Fruit fly (Drosophila melanogaster) whole organism, embryonic: ENCODE data around the gene CG13609.

Source experiments
- Antp ChIP-seq: fragments of 200-800 bp; sonication (Bioruptor generic); optimal IDR thresholded peaks from 3 replicates; lab custom pipeline; 2016; ENCODE audit warnings: missing biosample characterization, missing genetic modification characterization
- Asciz ChIP-seq: fragments of 200-800 bp; sonication (Bioruptor generic); optimal IDR thresholded peaks from 2 replicates; lab custom pipeline; 2017; ENCODE audit warnings: missing biosample characterization, mild to moderate bottlenecking, missing genetic modification characterization, missing genetic modification reagents
- B-H1 ChIP-seq: fragments of 200-800 bp; sonication (Bioruptor generic); IDR thresholded peaks from 3 replicates; pipeline ENCODE4 v1.3.6; 2022; ENCODE audit warnings: missing biosample characterization, missing genetic modification characterization
- Bteb2 ChIP-seq: fragments of 200-800 bp; sonication (Bioruptor generic); optimal IDR thresholded peaks from 2 replicates; lab custom pipeline; 2016; ENCODE audit warnings: missing biosample characterization, missing genetic modification characterization
- CG10321 ChIP-seq: fragments of 200-800 bp; sonication (Bioruptor generic); IDR thresholded peaks from 2 replicates; pipeline ENCODE4 v1.3.6; 2022; ENCODE audit warnings: missing biosample characterization, missing genetic modification characterization
- CG10654 ChIP-seq: fragments of 200-800 bp; sonication (Bioruptor generic); optimal IDR thresholded peaks from 2 replicates; lab custom pipeline; 2016; ENCODE audit warnings: missing biosample characterization, missing genetic modification characterization
- CG14050 ChIP-seq: fragments of 200-800 bp; sonication (Bioruptor generic); IDR thresholded peaks from 3 replicates; pipeline ENCODE4 v1.3.6; 2022; ENCODE audit warnings: missing biosample characterization, missing genetic modification characterization
- CG15011 ChIP-seq: fragments of 200-800 bp; sonication (Bioruptor generic); optimal IDR thresholded peaks from 3 replicates; lab custom pipeline; 2018; ENCODE audit warnings: missing biosample characterization, mild to moderate bottlenecking, missing genetic modification characterization
- CG15073 ChIP-seq: fragments of 200-800 bp; sonication (Bioruptor generic); optimal IDR thresholded peaks from 2 replicates; lab custom pipeline; 2016; ENCODE audit warnings: missing biosample characterization, missing genetic modification characterization
- CG16863 ChIP-seq: fragments of 200-800 bp; sonication (Bioruptor generic); optimal IDR thresholded peaks from 3 replicates; lab custom pipeline; 2016; ENCODE audit warnings: missing biosample characterization, missing genetic modification characterization
- CG17186 ChIP-seq: fragments of 200-800 bp; sonication (Bioruptor generic); optimal IDR thresholded peaks from 3 replicates; lab custom pipeline; 2017; ENCODE audit warnings: missing biosample characterization, missing genetic modification reagents, missing genetic modification characterization
- CG18619 ChIP-seq: fragments of 200-800 bp; sonication (Bioruptor generic); optimal IDR thresholded peaks from 3 replicates; lab custom pipeline; 2017; ENCODE audit warnings: missing biosample characterization, mild to moderate bottlenecking, missing genetic modification characterization
- CG3065 ChIP-seq: fragments of 200-800 bp; sonication (Bioruptor generic); optimal IDR thresholded peaks from 2 replicates; lab custom pipeline; 2016; ENCODE audit warnings: missing biosample characterization, missing genetic modification characterization
- CG4854 ChIP-seq: fragments of 200-800 bp; sonication (Bioruptor generic); optimal IDR thresholded peaks from 2 replicates; lab custom pipeline; 2016; ENCODE audit warnings: missing biosample characterization, missing genetic modification characterization, inconsistent platforms
- CG5953 ChIP-seq: fragments of 200-800 bp; sonication (Bioruptor generic); IDR thresholded peaks from 2 replicates; pipeline ENCODE4 v1.3.6; 2022; ENCODE audit warnings: missing biosample characterization, missing genetic modification characterization
- CG6272 ChIP-seq: fragments of 200-800 bp; sonication (Bioruptor generic); IDR thresholded peaks from 2 replicates; pipeline ENCODE4 v1.3.6; 2022; ENCODE audit warnings: missing biosample characterization, missing genetic modification characterization
- CG7839 ChIP-seq: fragments of 200-800 bp; sonication (Bioruptor generic); optimal IDR thresholded peaks from 3 replicates; lab custom pipeline; 2018; ENCODE audit warnings: missing biosample characterization, mild to moderate bottlenecking, missing genetic modification characterization, moderate library complexity
- CG7987 ChIP-seq: fragments of 200-800 bp; sonication (Bioruptor generic); optimal IDR thresholded peaks from 2 replicates; lab custom pipeline; 2018; ENCODE audit warnings: missing biosample characterization, mild to moderate bottlenecking, missing genetic modification characterization, moderate library complexity
- CG8388 ChIP-seq: fragments of 200-800 bp; sonication (Bioruptor generic); optimal IDR thresholded peaks from 2 replicates; lab custom pipeline; 2019; ENCODE audit warnings: missing biosample characterization, mild to moderate bottlenecking, missing genetic modification characterization, moderate library complexity
- CG9932 ChIP-seq: fragments of 200-800 bp; sonication (Bioruptor generic); IDR thresholded peaks from 2 replicates; pipeline ENCODE4 v1.3.6; 2022; ENCODE audit warnings: missing biosample characterization, missing genetic modification characterization
- Deaf1 ChIP-seq: fragments of 200-800 bp; optimal IDR thresholded peaks from 3 replicates; lab custom pipeline; 2019; ENCODE audit warnings: missing biosample characterization, mild to moderate bottlenecking, missing genetic modification characterization, moderate library complexity
- Elba2 ChIP-seq: fragments of 200-800 bp; sonication (Bioruptor generic); optimal IDR thresholded peaks from 3 replicates; lab custom pipeline; 2016; ENCODE audit warnings: missing biosample characterization, missing genetic modification characterization
- Fer2 ChIP-seq: fragments of 200-800 bp; sonication (Bioruptor generic); optimal IDR thresholded peaks from 2 replicates; lab custom pipeline; 2018; ENCODE audit warnings: missing biosample characterization, mild to moderate bottlenecking, missing genetic modification characterization, moderate library complexity
- Hey ChIP-seq: fragments of 200-800 bp; sonication (Bioruptor generic); optimal IDR thresholded peaks from 3 replicates; lab custom pipeline; 2018; ENCODE audit warnings: missing biosample characterization, mild to moderate bottlenecking, missing genetic modification characterization
- Hr78 ChIP-seq, 2 experiments: fragments of 200-800 bp in 1 of 2; fragments of >200 bp in 1 of 2; sonication (Bioruptor generic) in 1 of 2; optimal IDR thresholded peaks; 2 replicates each; lab custom pipeline; 2017 to 2019; ENCODE audit warnings: missing biosample characterization in 2 of 2, missing genetic modification characterization in 2 of 2, mild to moderate bottlenecking in 1 of 2, moderate library complexity in 1 of 2
- Lim3 ChIP-seq: fragments of 200-800 bp; sonication (Bioruptor generic); IDR thresholded peaks from 2 replicates; pipeline ENCODE4 v1.3.6; 2022; ENCODE audit warnings: missing biosample characterization, missing genetic modification characterization
- Lpt ChIP-seq: fragments of >200 bp; optimal IDR thresholded peaks from 2 replicates; lab custom pipeline; 2018; ENCODE audit warnings: missing biosample characterization, missing genetic modification characterization
- Neu2 ChIP-seq: fragments of 200-800 bp; sonication (Bioruptor generic); optimal IDR thresholded peaks from 3 replicates; lab custom pipeline; 2016; ENCODE audit warnings: missing biosample characterization, missing genetic modification characterization, borderline replicate concordance
- Rx ChIP-seq: fragments of 200-800 bp; sonication (Bioruptor generic); IDR thresholded peaks from 2 replicates; pipeline ENCODE4 v1.3.6; 2022; ENCODE audit warnings: missing biosample characterization, missing genetic modification characterization
- Six4 ChIP-seq: fragments of 200-800 bp; sonication (Bioruptor generic); optimal IDR thresholded peaks from 2 replicates; lab custom pipeline; 2016; ENCODE audit warnings: missing biosample characterization, missing genetic modification characterization
- Tbp ChIP-seq: fragments of >200 bp; optimal IDR thresholded peaks from 2 replicates; lab custom pipeline; 2018; ENCODE audit warnings: missing biosample characterization, missing genetic modification characterization
- amos ChIP-seq: fragments of 200-800 bp; sonication (Bioruptor generic); IDR thresholded peaks from 2 replicates; pipeline ENCODE4 v1.3.6; 2022; ENCODE audit warnings: missing biosample characterization, missing genetic modification characterization; ENCODE audit not compliant: partially characterized antibody
- bbx ChIP-seq: fragments of 200-800 bp; sonication (Bioruptor generic); IDR thresholded peaks from 2 replicates; pipeline ENCODE4 v1.3.6; 2022; ENCODE audit warnings: missing biosample characterization, missing genetic modification characterization; ENCODE audit not compliant: partially characterized antibody
- br ChIP-seq: fragments of >200 bp; optimal IDR thresholded peaks from 2 replicates; lab custom pipeline; 2017
- caup ChIP-seq: fragments of 200-800 bp; sonication (Bioruptor generic); optimal IDR thresholded peaks from 3 replicates; lab custom pipeline; 2017; ENCODE audit warnings: missing biosample characterization, mild to moderate bottlenecking, missing genetic modification characterization, moderate library complexity; ENCODE audit not compliant: severe bottlenecking
- dm ChIP-seq: fragments of 200-800 bp; sonication (Bioruptor generic); optimal IDR thresholded peaks from 3 replicates; lab custom pipeline; 2016; ENCODE audit warnings: missing biosample characterization, missing genetic modification characterization
- fd64A ChIP-seq: fragments of 200-800 bp; sonication (Bioruptor generic); optimal IDR thresholded peaks from 3 replicates; lab custom pipeline; 2018; ENCODE audit warnings: missing biosample characterization, mild to moderate bottlenecking, missing genetic modification characterization
- fu2 ChIP-seq: fragments of 200-800 bp; sonication (Bioruptor generic); optimal IDR thresholded peaks from 2 replicates; lab custom pipeline; 2016; ENCODE audit warnings: missing biosample characterization, missing genetic modification characterization
- gce ChIP-seq: fragments of 200-800 bp; sonication (Bioruptor generic); IDR thresholded peaks from 3 replicates; pipeline ENCODE4 v1.3.6; 2022; ENCODE audit warnings: missing biosample characterization, missing genetic modification characterization
- gsb ChIP-seq: fragments of 200-800 bp; sonication (Bioruptor generic); IDR thresholded peaks from 2 replicates; pipeline ENCODE4 v1.3.6; 2022; ENCODE audit warnings: missing biosample characterization, missing genetic modification characterization
- gt ChIP-seq: fragments of 200-800 bp; sonication (Bioruptor generic); IDR thresholded peaks from 2 replicates; pipeline ENCODE4 v1.3.6; 2022; ENCODE audit warnings: missing biosample characterization, missing genetic modification characterization
- ind ChIP-seq: fragments of 200-800 bp; sonication (Bioruptor generic); optimal IDR thresholded peaks from 3 replicates; lab custom pipeline; 2016; ENCODE audit warnings: missing biosample characterization, missing genetic modification characterization
- jigr1 ChIP-seq: fragments of 200-800 bp; sonication (Bioruptor generic); IDR thresholded peaks from 3 replicates; pipeline ENCODE4 v1.3.6; 2022; ENCODE audit warnings: missing biosample characterization, missing genetic modification characterization
- onecut ChIP-seq: fragments of 200-800 bp; sonication (Bioruptor generic); IDR thresholded peaks from 2 replicates; pipeline ENCODE4 v1.3.6; 2022; ENCODE audit warnings: missing biosample characterization, missing genetic modification characterization
- pum ChIP-seq: fragments of 200-800 bp; sonication (Bioruptor generic); optimal IDR thresholded peaks from 2 replicates; lab custom pipeline; 2016; ENCODE audit warnings: missing biosample characterization, missing genetic modification characterization
- repo ChIP-seq: fragments of 200-800 bp; sonication (Bioruptor generic); optimal IDR thresholded peaks from 2 replicates; lab custom pipeline; 2016; ENCODE audit warnings: missing biosample characterization, missing genetic modification characterization
- run ChIP-seq: fragments of 200-800 bp; sonication (Bioruptor generic); optimal IDR thresholded peaks from 3 replicates; lab custom pipeline; 2018; ENCODE audit warnings: missing biosample characterization, mild to moderate bottlenecking, missing genetic modification characterization
- unpg ChIP-seq: fragments of 200-800 bp; sonication (Bioruptor generic); optimal IDR thresholded peaks from 3 replicates; lab custom pipeline; 2018; ENCODE audit warnings: missing biosample characterization, mild to moderate bottlenecking, missing genetic modification characterization, moderate library complexity
- zen ChIP-seq: fragments of 200-800 bp; sonication (Bioruptor generic); optimal IDR thresholded peaks from 3 replicates; lab custom pipeline; 2018; ENCODE audit warnings: missing biosample characterization, mild to moderate bottlenecking, missing genetic modification characterization, moderate library complexity

Gene CG13609

dm6 chr3R:24276104-24277008 is 49.5 kb downstream of the CG13609 start, which contains the start of gene Orct (continued):
- peak; percentile 84 for TF ChIP-seq CG7839 (tag; lab: Kevin White, UChicago)
- TF ChIP-seq Fer2: peak; percentile 34
- no peak for TF ChIP-seq br (lab: Kevin White, UChicago)
- no peak for TF ChIP-seq CG10321 (GFP tag; lab: Robert Waterston, UW)
- no peak for TF ChIP-seq Elba2
- no peak for TF ChIP-seq Hr78 (GFP tag; optimal IDR thresholded peaks at IDR 0.05; lab: Kevin White, UChicago)
- peak; percentile 61 for TF ChIP-seq Deaf1 (tag; lab: Kevin White, UChicago)
- TF ChIP-seq CG7987 (GFP tag; lab: Kevin White, UChicago): peak; percentile 43
- TF ChIP-seq Six4 (GFP tag; lab: Kevin White, UChicago): no peak
- peak; percentile 50 for TF ChIP-seq CG16863 (GFP tag; lab: Kevin White, UChicago)
- TF ChIP-seq onecut (GFP tag; lab: Robert Waterston, UW): peak; percentile 29; the same call in 1 of the 2 replicates
- TF ChIP-seq Asciz (GFP tag; lab: Kevin White, UChicago): peak; percentile 62
- peak; percentile 63 for TF ChIP-seq Hey (tag; lab: Kevin White, UChicago)
- TF ChIP-seq CG8388 (GFP tag; lab: Kevin White, UChicago): peak; percentile 64
- peak; percentile 56 for TF ChIP-seq Bteb2 (GFP tag; lab: Kevin White, UChicago)
- TF ChIP-seq repo: no peak
- TF ChIP-seq Neu2: no peak
- TF ChIP-seq CG6272 (GFP tag; lab: Robert Waterston, UW): peak; percentile 53
- TF ChIP-seq Lim3 (GFP tag; lab: Robert Waterston, UW): no peak
- TF ChIP-seq unpg: peak; percentile 75
- peak; percentile 65 for TF ChIP-seq fu2 (GFP tag; lab: Kevin White, UChicago)
- TF ChIP-seq caup: peak; percentile 70
- TF ChIP-seq amos: peak; percentile 9; the same call in 1 of the 2 replicates
- TF ChIP-seq CG5953 (GFP tag; lab: Robert Waterston, UW): no peak
- no peak for TF ChIP-seq CG17186 (GFP tag; lab: Kevin White, UChicago)
- no peak for TF ChIP-seq CG3065 (GFP tag; lab: Kevin White, UChicago)
- TF ChIP-seq Antp (GFP tag; lab: Kevin White, UChicago): peak; percentile 58
- TF ChIP-seq CG9932 (GFP tag; lab: Robert Waterston, UW): peak; percentile 76
- peak; percentile 90 for TF ChIP-seq CG15073 (GFP tag; lab: Kevin White, UChicago)
- TF ChIP-seq pum (GFP tag; lab: Kevin White, UChicago): peak; percentile 55
- peak; percentile 47 for TF ChIP-seq gsb
- TF ChIP-seq fd64A: no peak
- no peak for TF ChIP-seq bbx (GFP tag; lab: Robert Waterston, UW)
- peak; percentile 66 for TF ChIP-seq ind (GFP tag; lab: Kevin White, UChicago)
- peak; percentile 68 for TF ChIP-seq dm
- no peak for TF ChIP-seq CG14050
- TF ChIP-seq CG10654: peak; percentile 27
- TF ChIP-seq gt (GFP tag; lab: Robert Waterston, UW): no peak
- TF ChIP-seq zen (tag; lab: Kevin White, UChicago): peak; percentile 3
- TF ChIP-seq jigr1 (GFP tag; lab: Robert Waterston, UW): 0 out of 3 replicates have a peak, but pooled peaks have one; percentile 20
- TF ChIP-seq B-H1 (GFP tag; lab: Robert Waterston, UW): peak; percentile 52; the same call in 2 of the 3 replicates
- peak; percentile 42 for TF ChIP-seq CG4854 (GFP tag; lab: Kevin White, UChicago)
- no peak for TF ChIP-seq Lpt (GFP tag; lab: Kevin White, UChicago)
- TF ChIP-seq run: peak; percentile 59
- peak; percentile 88 for TF ChIP-seq CG18619 (GFP tag; lab: Kevin White, UChicago)
- 0 out of 2 replicates have a peak, but pooled peaks have one; percentile 26 for TF ChIP-seq Rx (GFP tag; lab: Robert Waterston, UW)
- TF ChIP-seq Tbp (GFP tag; lab: Kevin White, UChicago): no peak
- peak; percentile 78 for TF ChIP-seq CG15011 (GFP tag; lab: Kevin White, UChicago)
- no peak for TF ChIP-seq gce
